Worm (Caenorhabditis elegans): ENCODE measurements around the gene ocr-1.
A peak's percentile ranks its signal among the peaks of the same experiment; 100 is the strongest.

ce11 chrV:10750630-10751029 is 13.5 kb upstream of the ocr-1 start, which contains the start of gene F28H7.3:
- no peak for TF ChIP-seq pha-4 (tag; optimal IDR thresholded peaks at IDR 0.05)
- no peak for TF ChIP-seq hlh-13 (GFP tag; optimal IDR thresholded peaks at IDR 0.05)
- TF ChIP-seq ahr-1 (tag; optimal IDR thresholded peaks at IDR 0.05): no peak
- TF ChIP-seq nhr-11 (tag; optimal IDR thresholded peaks at IDR 0.05): no peak
- no peak for TF ChIP-seq ttx-3 (tag; optimal IDR thresholded peaks at IDR 0.05)
- TF ChIP-seq ceh-14 (tag; optimal IDR thresholded peaks at IDR 0.05): no peak
- no peak for TF ChIP-seq fkh-10 (GFP tag; optimal IDR thresholded peaks at IDR 0.05)
- TF ChIP-seq elt-2 (tag; optimal IDR thresholded peaks at IDR 0.05): peak; percentile 78
- TF ChIP-seq unc-3 (GFP tag; conservative IDR thresholded peaks at IDR 0.05): no peak
- no peak for TF ChIP-seq unc-3 (tag; optimal IDR thresholded peaks at IDR 0.05)
- no peak for TF ChIP-seq ceh-48 (tag; optimal IDR thresholded peaks at IDR 0.05)
